Fruit fly (Drosophila melanogaster): Measurements from ENCODE around the gene rdgC.

Gene rdgC

dm6 chr3L:20237167-20237566, 10.7 kb upstream of the rdgC start:
- TF ChIP-seq Sp1 (GFP tag; optimal IDR thresholded peaks at IDR 0.05) (no peak), Dfd (GFP tag; optimal IDR thresholded peaks at IDR 0.05) (peak; percentile 96)

DNA sequence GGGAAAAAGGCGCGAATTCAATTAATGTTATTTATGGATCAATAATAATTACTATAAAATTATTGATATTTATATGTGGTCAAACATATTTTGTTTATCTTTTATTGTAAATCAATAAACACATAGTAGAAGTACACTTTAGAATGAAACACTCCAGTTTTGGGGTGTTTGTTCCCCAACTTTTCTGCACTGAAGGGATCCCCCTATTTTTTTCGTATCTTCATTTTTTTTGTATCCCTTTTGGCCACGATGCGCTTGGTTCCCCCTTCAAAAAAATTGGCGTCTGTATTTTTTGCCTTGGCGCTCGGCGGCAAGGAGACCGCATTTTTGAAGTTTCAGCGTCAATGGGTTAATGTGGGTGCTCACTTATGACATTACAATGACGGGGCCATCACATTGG, 7.1 kb upstream of the rdgC start, which contains the start of gene Clc:
Clc (plus strand) TSS at position 301 of the 400 bp plus-strand sequence.
- TF ChIP-seq CrebA (GFP tag; optimal IDR thresholded peaks at IDR 0.05; ENCODE audit: borderline replicate concordance) (no peak), sage (GFP tag; optimal IDR thresholded peaks at IDR 0.05) (no peak), Rel (GFP tag; optimal IDR thresholded peaks at IDR 0.05) (no peak), Rel (tag; optimal IDR thresholded peaks at IDR 0.05) (peak; percentile 62)

DNA sequence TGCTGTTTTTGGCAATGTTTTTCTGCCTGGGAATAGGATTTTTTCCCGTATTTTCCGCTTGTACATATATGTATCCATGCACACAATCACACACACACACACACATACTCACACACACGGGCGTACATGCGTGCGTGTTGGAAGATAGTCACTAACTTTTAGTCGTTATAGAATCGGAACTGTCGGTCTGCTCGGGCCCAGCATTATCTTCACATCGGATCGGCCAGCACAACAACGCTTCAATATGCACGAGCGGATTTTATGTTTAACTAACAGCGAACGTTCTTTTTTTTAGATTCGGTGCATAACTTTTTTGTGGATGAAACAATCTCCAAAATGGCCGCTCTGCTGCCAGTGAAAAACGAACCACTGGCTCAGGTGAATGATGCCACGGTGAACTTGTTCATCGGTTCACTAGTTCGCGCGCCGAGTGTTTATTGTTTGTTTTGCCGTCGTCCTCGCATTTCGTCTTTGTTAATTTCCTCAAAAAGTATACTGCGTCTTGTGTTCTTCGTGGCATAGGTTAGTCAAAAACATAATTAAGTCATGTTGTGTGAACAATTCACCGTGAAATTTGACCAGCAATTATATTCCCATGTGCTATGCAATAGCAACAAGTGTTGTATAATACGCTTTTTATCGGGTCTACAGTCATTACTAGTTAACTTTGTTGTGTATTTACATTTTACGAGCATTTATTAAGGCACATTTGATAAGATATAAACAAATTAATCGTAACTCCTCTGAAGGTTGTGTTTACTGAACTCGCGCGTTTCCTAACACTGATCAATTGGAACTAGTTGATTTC, 6.5 kb upstream of the rdgC start, which contains the start of the genes CG6951 and CG17233:
CG6951 (plus strand) TSS at position 105 of the 808 bp plus-strand sequence.
CG17233 (minus strand) TSS at position 741 of the 808 bp plus-strand sequence.
- no peak for TF ChIP-seq sv (GFP tag; optimal IDR thresholded peaks at IDR 0.05)
- peak; percentile 47 for TF ChIP-seq Vsx2 (GFP tag; optimal IDR thresholded peaks at IDR 0.05; ENCODE audit: partially characterized antibody)
- no peak for TF ChIP-seq Rel (GFP tag; optimal IDR thresholded peaks at IDR 0.05)
- peak; percentile 20 for TF ChIP-seq Rel (tag; optimal IDR thresholded peaks at IDR 0.05)

DNA sequence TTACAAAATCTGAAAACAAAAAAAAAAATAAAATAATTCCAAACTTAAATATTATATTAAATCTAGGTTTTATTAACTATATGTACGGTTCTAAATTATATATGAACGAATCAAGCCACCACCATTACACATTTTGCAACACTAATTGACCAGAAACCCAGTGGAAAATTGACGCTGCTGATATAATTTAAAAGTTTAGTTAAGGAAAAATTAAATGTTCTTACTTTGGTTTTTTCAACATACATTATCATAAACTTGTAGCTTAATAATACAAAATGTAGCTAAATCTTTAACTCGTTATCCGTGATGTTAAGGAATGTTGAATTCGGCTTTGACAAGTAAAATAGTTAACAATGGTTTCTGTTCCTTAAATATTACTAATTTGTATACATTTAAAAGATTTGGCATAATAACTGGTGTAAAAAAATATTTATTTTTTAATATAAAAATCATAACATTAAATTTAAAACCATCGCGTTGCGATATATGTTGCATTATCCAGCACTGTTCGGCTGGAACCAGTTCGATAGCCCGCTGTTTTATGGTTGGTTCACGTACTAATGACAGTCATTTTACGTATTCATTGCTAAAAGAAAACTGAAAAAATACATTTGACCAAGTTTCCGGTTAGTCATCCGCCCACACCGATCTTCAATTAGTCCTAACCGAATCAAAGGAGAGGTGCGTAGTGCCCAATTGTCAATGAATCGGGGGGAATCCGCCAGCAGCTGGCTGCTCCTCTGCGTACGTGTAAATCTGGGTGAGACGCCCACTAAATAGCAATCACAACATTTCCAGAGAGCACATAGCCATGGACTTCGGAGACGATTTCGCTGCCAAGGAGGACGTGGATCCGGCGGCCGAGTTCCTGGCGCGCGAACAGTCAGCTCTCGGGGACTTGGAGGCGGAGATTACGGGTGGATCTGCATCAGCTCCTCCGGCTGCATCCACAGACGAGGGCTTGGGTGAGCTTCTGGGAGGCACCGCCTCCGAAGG, 5.6 kb upstream of the rdgC start:
- TF ChIP-seq brk (GFP tag; optimal IDR thresholded peaks at IDR 0.05) (peak; percentile 67), Mio (GFP tag; optimal IDR thresholded peaks at IDR 0.05) (no peak), usp (GFP tag; optimal IDR thresholded peaks at IDR 0.05) (no peak), dl (GFP tag; optimal IDR thresholded peaks at IDR 0.05; ENCODE audit: insufficient read depth in 1 of 2, partially characterized antibody in 2 of 2) (no peak), Sp1 (GFP tag; optimal IDR thresholded peaks at IDR 0.05) (peak; percentile 68), sv (GFP tag; optimal IDR thresholded peaks at IDR 0.05) (peak; percentile 33), br (GFP tag; optimal IDR thresholded peaks at IDR 0.05) (no peak), pan (optimal IDR thresholded peaks at IDR 0.05) (no peak), CG32264 (GFP tag; optimal IDR thresholded peaks at IDR 0.05) (no peak), Dfd (GFP tag; optimal IDR thresholded peaks at IDR 0.05) (no peak), N (GFP tag; optimal IDR thresholded peaks at IDR 0.05) (no peak), dsf (GFP tag; optimal IDR thresholded peaks at IDR 0.05; ENCODE audit: borderline replicate concordance) (peak; percentile 49), ey (GFP tag; optimal IDR thresholded peaks at IDR 0.05) (peak; percentile 6), Hr83 (GFP tag; optimal IDR thresholded peaks at IDR 0.05; ENCODE audit: poor library complexity, severe bottlenecking) (peak; percentile 46), fru (GFP tag; optimal IDR thresholded peaks at IDR 0.05) (peak; percentile 36), psq (GFP tag; optimal IDR thresholded peaks at IDR 0.05) (peak; percentile 48), Dif (GFP tag; optimal IDR thresholded peaks at IDR 0.05; ENCODE audit: partially characterized antibody) (no peak), foxo (GFP tag; optimal IDR thresholded peaks at IDR 0.05) (peak in 1 of 2 experiments; percentile 62), h (GFP tag; optimal IDR thresholded peaks at IDR 0.05) (peak; percentile 26), CrebA (GFP tag; optimal IDR thresholded peaks at IDR 0.05; ENCODE audit: borderline replicate concordance) (no peak), lola (GFP tag; optimal IDR thresholded peaks at IDR 0.05) (no peak), Rel (GFP tag; optimal IDR thresholded peaks at IDR 0.05) (no peak), Rel (tag; optimal IDR thresholded peaks at IDR 0.05) (no peak), woc (GFP tag; optimal IDR thresholded peaks at IDR 0.05) (peak; percentile 30), HLH106 (tag; optimal IDR thresholded peaks at IDR 0.05) (peak; percentile 60), CG9705 (GFP tag; optimal IDR thresholded peaks at IDR 0.05) (peak; percentile 26), Hnf4 (GFP tag; optimal IDR thresholded peaks at IDR 0.05) (peak; percentile 53), GATAd (GFP tag; optimal IDR thresholded peaks at IDR 0.05) (no peak), OdsH (GFP tag; optimal IDR thresholded peaks at IDR 0.05) (peak; percentile 38), Abd-B (GFP tag; optimal IDR thresholded peaks at IDR 0.05) (no peak), rgr (GFP tag; optimal IDR thresholded peaks at IDR 0.05) (peak; percentile 58), Myc (optimal IDR thresholded peaks at IDR 0.05) (no peak), tai (GFP tag; optimal IDR thresholded peaks at IDR 0.05) (no peak), jim (GFP tag; optimal IDR thresholded peaks at IDR 0.05) (no peak), Hr78 (GFP tag; optimal IDR thresholded peaks at IDR 0.05) (no peak), dmrt93B (GFP tag; optimal IDR thresholded peaks at IDR 0.05) (peak; percentile 45), Jra (GFP tag; optimal IDR thresholded peaks at IDR 0.05) (no peak), sage (GFP tag; optimal IDR thresholded peaks at IDR 0.05) (peak; percentile 6), Vsx2 (GFP tag; optimal IDR thresholded peaks at IDR 0.05; ENCODE audit: partially characterized antibody) (no peak)
